Fruit fly (Drosophila melanogaster) whole organism, embryonic: ENCODE data around the gene p24-1.

Source experiments
- Antp ChIP-seq: fragments of 200-800 bp; sonication (Bioruptor generic); optimal IDR thresholded peaks from 3 replicates; lab custom pipeline; 2016; ENCODE audit warnings: missing biosample characterization, missing genetic modification characterization
- Asciz ChIP-seq: fragments of 200-800 bp; sonication (Bioruptor generic); optimal IDR thresholded peaks from 2 replicates; lab custom pipeline; 2017; ENCODE audit warnings: missing biosample characterization, mild to moderate bottlenecking, missing genetic modification characterization, missing genetic modification reagents
- Bgb ChIP-seq: fragments of 200-800 bp; sonication (Bioruptor generic); IDR thresholded peaks from 2 replicates; pipeline ENCODE4 v1.3.6; 2022; ENCODE audit warnings: missing biosample characterization, missing genetic modification characterization; ENCODE audit not compliant: partially characterized antibody
- CG10543 ChIP-seq: fragments of 200-800 bp; sonication (Bioruptor generic); optimal IDR thresholded peaks from 3 replicates; lab custom pipeline; 2017; ENCODE audit warnings: missing biosample characterization, mild to moderate bottlenecking, missing genetic modification characterization, moderate library complexity
- CG10565 ChIP-seq: fragments of 200-800 bp; sonication (Bioruptor generic); optimal IDR thresholded peaks from 3 replicates; lab custom pipeline; 2016; ENCODE audit warnings: missing biosample characterization, mild to moderate bottlenecking, missing genetic modification characterization
- CG10959 ChIP-seq: fragments of 200-800 bp; sonication (Bioruptor generic); IDR thresholded peaks from 2 replicates; pipeline ENCODE4 v1.3.6; 2022; ENCODE audit warnings: missing biosample characterization, missing genetic modification characterization
- CG11247 ChIP-seq: fragments of 200-800 bp; sonication (Bioruptor generic); IDR thresholded peaks from 2 replicates; pipeline ENCODE4 v1.3.6; 2022; ENCODE audit warnings: missing biosample characterization, missing genetic modification characterization
- CG11696 ChIP-seq: fragments of 200-800 bp; sonication (Bioruptor generic); IDR thresholded peaks from 2 replicates; pipeline ENCODE4 v1.3.6; 2022; ENCODE audit warnings: missing biosample characterization, missing genetic modification characterization
- CG12104 ChIP-seq: fragments of 200-800 bp; sonication (Bioruptor generic); optimal IDR thresholded peaks from 3 replicates; lab custom pipeline; 2016; ENCODE audit warnings: missing biosample characterization, missing genetic modification characterization
- CG13123 ChIP-seq: fragments of 200-800 bp; sonication (Bioruptor generic); optimal IDR thresholded peaks from 2 replicates; lab custom pipeline; 2016; ENCODE audit warnings: missing biosample characterization, missing genetic modification characterization
- CG1602 ChIP-seq: fragments of 200-800 bp; sonication (Bioruptor generic); optimal IDR thresholded peaks from 3 replicates; lab custom pipeline; 2016; ENCODE audit warnings: missing biosample characterization, missing genetic modification characterization
- CG18476 ChIP-seq: fragments of 200-800 bp; sonication (Bioruptor generic); optimal IDR thresholded peaks from 2 replicates; lab custom pipeline; 2016; ENCODE audit warnings: missing biosample characterization, mild to moderate bottlenecking, missing genetic modification characterization
- CG2712 ChIP-seq: fragments of 200-800 bp; optimal IDR thresholded peaks from 3 replicates; lab custom pipeline; 2019; ENCODE audit warnings: missing biosample characterization, mild to moderate bottlenecking, missing genetic modification characterization, moderate library complexity
- CG32532 ChIP-seq: fragments of 200-800 bp; sonication (Bioruptor generic); IDR thresholded peaks from 2 replicates; pipeline ENCODE4 v1.3.6; 2022; ENCODE audit warnings: missing biosample characterization, missing genetic modification characterization
- CG34376 ChIP-seq: fragments of 200-800 bp; sonication (Bioruptor generic); optimal IDR thresholded peaks from 2 replicates; lab custom pipeline; 2018; ENCODE audit warnings: missing biosample characterization, mild to moderate bottlenecking, missing genetic modification characterization
- CG3995 ChIP-seq: fragments of 200-800 bp; sonication (Bioruptor generic); optimal IDR thresholded peaks from 3 replicates; lab custom pipeline; 2016; ENCODE audit warnings: missing biosample characterization, missing genetic modification characterization
- CG5245 ChIP-seq: fragments of 200-800 bp; sonication (Bioruptor generic); optimal IDR thresholded peaks from 3 replicates; lab custom pipeline; 2016; ENCODE audit warnings: missing biosample characterization, missing genetic modification characterization
- CG6689 ChIP-seq: fragments of 200-800 bp; sonication (Bioruptor generic); IDR thresholded peaks from 2 replicates; pipeline ENCODE4 v1.3.6; 2022; ENCODE audit warnings: missing biosample characterization, missing genetic modification characterization
- Eip74EF ChIP-seq, 2 experiments: fragments of 200-800 bp in 1 of 2; fragments of >200 bp in 1 of 2; sonication (Bioruptor generic) in 1 of 2; optimal IDR thresholded peaks; 2 replicates each; lab custom pipeline; 2017 to 2019; ENCODE audit warnings: missing biosample characterization in 2 of 2, missing genetic modification characterization in 2 of 2, mild to moderate bottlenecking in 1 of 2, moderate library complexity in 1 of 2
- HLH4C ChIP-seq: fragments of 200-800 bp; sonication (Bioruptor generic); IDR thresholded peaks from 3 replicates; pipeline ENCODE4 v1.3.6; 2022; ENCODE audit warnings: missing biosample characterization, missing genetic modification characterization; ENCODE audit not compliant: partially characterized antibody
- HmgD ChIP-seq: fragments of 200-800 bp; sonication (Bioruptor generic); optimal IDR thresholded peaks from 3 replicates; lab custom pipeline; 2016; ENCODE audit warnings: missing biosample characterization, missing genetic modification characterization
- Hr51 ChIP-seq, 2 experiments: fragments of 200-800 bp; sonication (Bioruptor generic); optimal IDR thresholded peaks; 2 replicates in 1 of 2; 3 replicates in 1 of 2; lab custom pipeline; 2016 to 2018; ENCODE audit warnings: missing biosample characterization in 2 of 2, missing genetic modification characterization in 2 of 2, mild to moderate bottlenecking in 1 of 2, moderate library complexity in 1 of 2
- Max ChIP-seq: fragments of 200-800 bp; sonication (Bioruptor generic); optimal IDR thresholded peaks from 2 replicates; lab custom pipeline; 2016; ENCODE audit warnings: missing biosample characterization, mild to moderate bottlenecking, missing genetic modification characterization
- Nf-YA ChIP-seq: fragments of 200-800 bp; sonication (Bioruptor generic); IDR thresholded peaks from 2 replicates; pipeline ENCODE4 v1.3.6; 2022; ENCODE audit warnings: missing biosample characterization, missing genetic modification characterization
- Stat92E ChIP-seq, 3 experiments: fragments of >200 bp in 2 of 3; fragments of 200-800 bp in 1 of 3; sonication (Bioruptor generic) in 1 of 3; optimal IDR thresholded peaks; 2 replicates each; lab custom pipeline; 2017 to 2019; ENCODE audit warnings: missing biosample characterization in 3 of 3, missing genetic modification characterization in 3 of 3, mild to moderate bottlenecking in 1 of 3, moderate library complexity in 1 of 3
- Usf ChIP-seq: fragments of 200-800 bp; sonication (Bioruptor generic); optimal IDR thresholded peaks from 2 replicates; lab custom pipeline; 2017; ENCODE audit warnings: missing genotype, missing biosample characterization, missing genetic modification characterization
- YL-1 ChIP-seq: fragments of 200-800 bp; sonication (Bioruptor generic); optimal IDR thresholded peaks from 3 replicates; lab custom pipeline; 2017; ENCODE audit warnings: missing biosample characterization, mild to moderate bottlenecking, missing genetic modification characterization
- az2 ChIP-seq: fragments of 200-800 bp; sonication (Bioruptor generic); optimal IDR thresholded peaks from 3 replicates; lab custom pipeline; 2016; ENCODE audit warnings: missing biosample characterization, missing genetic modification characterization
- dm ChIP-seq: fragments of 200-800 bp; sonication (Bioruptor generic); optimal IDR thresholded peaks from 3 replicates; lab custom pipeline; 2016; ENCODE audit warnings: missing biosample characterization, missing genetic modification characterization
- dpn ChIP-seq, 2 experiments: fragments of 200-800 bp; sonication (Bioruptor generic); optimal IDR thresholded peaks; 3 replicates each; lab custom pipeline; 2016; ENCODE audit warnings: missing biosample characterization in 2 of 2, missing genetic modification characterization in 2 of 2
- emc ChIP-seq: fragments of 200-800 bp; sonication (Bioruptor generic); optimal IDR thresholded peaks from 2 replicates; lab custom pipeline; 2016; ENCODE audit warnings: missing biosample characterization, missing genetic modification characterization
- en ChIP-seq: fragments of 200-800 bp; sonication (Bioruptor generic); optimal IDR thresholded peaks from 2 replicates; lab custom pipeline; 2016; ENCODE audit warnings: missing biosample characterization, missing genetic modification characterization
- ewg ChIP-seq: fragments of 200-800 bp; sonication (Bioruptor generic); optimal IDR thresholded peaks from 3 replicates; lab custom pipeline; 2017; ENCODE audit warnings: mild to moderate bottlenecking, missing biosample characterization, missing genetic modification reagents, missing genetic modification characterization
- fru ChIP-seq: fragments of >200 bp; optimal IDR thresholded peaks from 2 replicates; lab custom pipeline; 2017
- fu2 ChIP-seq: fragments of 200-800 bp; sonication (Bioruptor generic); optimal IDR thresholded peaks from 2 replicates; lab custom pipeline; 2016; ENCODE audit warnings: missing biosample characterization, missing genetic modification characterization
- gce ChIP-seq: fragments of 200-800 bp; sonication (Bioruptor generic); IDR thresholded peaks from 3 replicates; pipeline ENCODE4 v1.3.6; 2022; ENCODE audit warnings: missing biosample characterization, missing genetic modification characterization
- hbn ChIP-seq: fragments of 200-800 bp; sonication (Bioruptor generic); IDR thresholded peaks from 2 replicates; pipeline ENCODE4 v1.3.6; 2022; ENCODE audit warnings: missing biosample characterization, missing genetic modification characterization; ENCODE audit not compliant: partially characterized antibody
- insv ChIP-seq, 2 experiments: fragments of 200-800 bp; sonication (Bioruptor generic); optimal IDR thresholded peaks; 3 replicates each; lab custom pipeline; 2016 to 2018; ENCODE audit warnings: missing biosample characterization in 2 of 2, missing genetic modification characterization in 2 of 2
- lmd ChIP-seq: fragments of 200-800 bp; sonication (Bioruptor generic); IDR thresholded peaks from 2 replicates; pipeline ENCODE4 v1.3.6; 2022; ENCODE audit warnings: missing biosample characterization, missing genetic modification characterization
- mirr ChIP-seq: fragments of 200-800 bp; sonication (Bioruptor generic); optimal IDR thresholded peaks from 3 replicates; lab custom pipeline; 2018; ENCODE audit warnings: missing biosample characterization, mild to moderate bottlenecking, missing genetic modification characterization
- nau ChIP-seq: fragments of 200-800 bp; sonication (Bioruptor generic); optimal IDR thresholded peaks from 3 replicates; lab custom pipeline; 2017; ENCODE audit warnings: missing biosample characterization, mild to moderate bottlenecking, missing genetic modification characterization, missing genetic modification reagents
- ro ChIP-seq: fragments of 200-800 bp; sonication (Bioruptor generic); IDR thresholded peaks from 2 replicates; pipeline ENCODE4 v1.3.6; 2022; ENCODE audit warnings: missing biosample characterization, missing genetic modification characterization
- tap ChIP-seq: fragments of 200-800 bp; optimal IDR thresholded peaks from 3 replicates; lab custom pipeline; 2019; ENCODE audit warnings: missing biosample characterization, mild to moderate bottlenecking, missing genetic modification characterization, moderate library complexity
- twi ChIP-seq: fragments of 200-800 bp; optimal IDR thresholded peaks from 2 replicates; lab custom pipeline; 2019; ENCODE audit warnings: missing biosample characterization, mild to moderate bottlenecking, missing genetic modification characterization, moderate library complexity
- unc-4 ChIP-seq: fragments of 200-800 bp; sonication (Bioruptor generic); IDR thresholded peaks from 2 replicates; pipeline ENCODE4 v1.3.6; 2022; ENCODE audit warnings: missing biosample characterization, missing genetic modification characterization; ENCODE audit not compliant: partially characterized antibody
- vnd ChIP-seq: fragments of 200-800 bp; sonication (Bioruptor generic); IDR thresholded peaks from 3 replicates; pipeline ENCODE4 v1.3.6; 2022; ENCODE audit warnings: missing biosample characterization, missing genetic modification characterization; ENCODE audit not compliant: partially characterized antibody
- wor ChIP-seq: fragments of 200-800 bp; sonication (Bioruptor generic); IDR thresholded peaks from 2 replicates; pipeline ENCODE4 v1.3.6; 2022; ENCODE audit warnings: missing biosample characterization, missing genetic modification characterization
- zen2 ChIP-seq: fragments of 200-800 bp; sonication (Bioruptor generic); IDR thresholded peaks from 3 replicates; pipeline ENCODE4 v1.3.6; 2022; ENCODE audit warnings: missing biosample characterization, missing genetic modification characterization; ENCODE audit not compliant: partially characterized antibody

Gene p24-1

DNA sequence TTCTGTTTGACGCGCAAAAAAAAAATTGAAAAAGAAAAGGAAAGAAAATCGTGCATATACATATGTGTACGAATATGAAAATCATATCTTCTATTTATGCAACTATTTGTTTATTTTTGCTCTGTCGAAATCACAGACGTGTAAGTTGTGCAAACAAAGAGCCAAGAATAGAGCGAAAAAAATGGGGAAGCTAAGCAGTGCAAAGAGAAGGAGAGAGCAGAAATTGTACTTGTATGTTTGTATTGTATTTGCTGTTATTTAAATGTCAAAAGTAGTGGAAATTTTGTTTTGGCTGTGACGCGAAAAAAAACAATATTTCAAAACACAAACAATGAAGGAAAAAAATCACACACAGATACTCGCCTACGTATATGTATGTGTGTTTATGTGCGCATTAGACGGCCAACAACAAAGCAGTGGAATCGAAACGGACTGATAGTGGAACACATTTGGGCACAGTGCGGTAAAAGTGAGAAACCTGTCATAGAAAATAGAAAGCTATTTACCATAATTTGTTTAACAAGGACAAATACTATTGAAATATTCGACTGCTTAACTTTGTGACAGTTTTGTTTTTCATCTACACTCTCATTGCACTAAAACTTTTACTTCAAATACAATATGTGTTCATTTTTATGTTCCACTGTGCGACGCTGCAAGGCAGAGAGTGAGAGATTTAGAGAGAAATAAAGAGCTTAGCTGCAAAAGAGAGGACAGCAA, 34.1 kb downstream of the p24-1 start (continued):
- TF ChIP-seq fu2 (GFP tag; lab: Kevin White, UChicago) (peak; percentile 95), CG3995 (GFP tag; lab: Kevin White, UChicago) (peak; percentile 52), CG1602 (GFP tag; lab: Kevin White, UChicago) (peak; percentile 93), CG18476 (GFP tag; lab: Kevin White, UChicago) (peak; percentile 90), Hr51 (GFP tag; optimal IDR thresholded peaks at IDR 0.05; lab: Kevin White, UChicago) (peak; percentile 92 to 97), CG11696 (GFP tag; lab: Robert Waterston, UW) (peak; percentile 84), HmgD (GFP tag; lab: Kevin White, UChicago) (peak; percentile 77), nau (GFP tag; lab: Kevin White, UChicago) (peak; percentile 93), ewg (GFP tag; lab: Kevin White, UChicago) (peak; percentile 91), CG13123 (GFP tag; lab: Kevin White, UChicago) (peak; percentile 87), vnd (peak; percentile 42; the same call in 1 of the 3 replicates), az2 (GFP tag; lab: Kevin White, UChicago) (peak; percentile 95), YL-1 (GFP tag; lab: Kevin White, UChicago) (peak; percentile 26), HLH4C (peak; percentile 58; the same call in 2 of the 3 replicates), Eip74EF (GFP tag; optimal IDR thresholded peaks at IDR 0.05; lab: Kevin White, UChicago) (peak in 1 of 2 experiments; percentile 93), CG6689 (peak; percentile 96), CG2712 (tag; lab: Kevin White, UChicago) (peak; percentile 97), wor (peak; percentile 85), Usf (GFP tag; lab: Kevin White, UChicago) (peak; percentile 79), CG32532 (GFP tag; lab: Robert Waterston, UW) (peak; percentile 93), emc (peak; percentile 80), Nf-YA (peak; percentile 90), Bgb (GFP tag; lab: Robert Waterston, UW) (peak; percentile 52), tap (peak; percentile 94), hbn (GFP tag; lab: Robert Waterston, UW) (no peak), en (GFP tag; lab: Kevin White, UChicago) (peak; percentile 93), CG10959 (GFP tag; lab: Robert Waterston, UW) (peak; percentile 93), ro (GFP tag; lab: Robert Waterston, UW) (peak; percentile 79), mirr (GFP tag; lab: Kevin White, UChicago) (peak; percentile 86), Asciz (GFP tag; lab: Kevin White, UChicago) (peak; percentile 93), insv (GFP tag; optimal IDR thresholded peaks at IDR 0.05; lab: Kevin White, UChicago) (peak in 1 of 2 experiments; percentile 63), Stat92E (GFP tag; optimal IDR thresholded peaks at IDR 0.05; lab: Kevin White, UChicago) (peak in 1 of 3 experiments; percentile 71), CG10565 (GFP tag; lab: Kevin White, UChicago) (peak; percentile 77), CG5245 (GFP tag; lab: Kevin White, UChicago) (peak; percentile 91), Antp (GFP tag; lab: Kevin White, UChicago) (peak; percentile 95), CG11247 (peak; percentile 92), CG10543 (GFP tag; lab: Kevin White, UChicago) (peak; percentile 68), fru (lab: Kevin White, UChicago) (no peak), dpn (GFP tag; optimal IDR thresholded peaks at IDR 0.05; lab: Kevin White, UChicago) (peak; percentile 95 to 96), dm (peak; percentile 89), CG12104 (GFP tag; lab: Kevin White, UChicago) (peak; percentile 82), Max (GFP tag; lab: Kevin White, UChicago) (peak; percentile 88), CG34376 (peak; percentile 80), twi (tag; lab: Kevin White, UChicago) (peak; percentile 73), gce (peak; percentile 94), lmd (peak; percentile 93), unc-4 (GFP tag; lab: Robert Waterston, UW) (peak; percentile 24; the same call in 1 of the 2 replicates), zen2 (GFP tag; lab: Robert Waterston, UW) (no peak)
